Worm (Caenorhabditis elegans) whole organism, early embryonic: Measurements from ENCODE around the gene sto-5.
A peak's percentile ranks its signal among the peaks of the same experiment; 100 is the strongest.

Experiments
- B0310.2 ChIP-seq: sonication (generic microtip); optimal IDR thresholded peaks from 2 replicates; lab custom pipeline; 2016; ENCODE audit warnings: mild to moderate bottlenecking, missing genetic modification characterization, missing compliant biosample characterization
- F13C5.2 ChIP-seq: sonication (generic microtip); optimal IDR thresholded peaks from 2 replicates; lab custom pipeline; 2017; ENCODE audit warnings: mild to moderate bottlenecking, missing genetic modification characterization, inconsistent platforms, missing compliant biosample characterization
- aly-1 ChIP-seq: sonication (generic microtip); optimal IDR thresholded peaks from 2 replicates; lab custom pipeline; 2016; ENCODE audit warnings: missing genetic modification characterization, missing compliant biosample characterization
- ama-1 ChIP-seq: fragments of 150-350 bp; optimal IDR thresholded peaks from 2 replicates; lab custom pipeline; 2014
- ceh-13 ChIP-seq: fragments of 200-800 bp; sonication (Bioruptor generic); optimal IDR thresholded peaks from 2 replicates; lab custom pipeline; 2018; ENCODE audit warnings: mild to moderate bottlenecking, missing genetic modification characterization, missing compliant biosample characterization
- ceh-36 ChIP-seq: sonication (generic microtip); optimal IDR thresholded peaks from 2 replicates; lab custom pipeline; 2016; ENCODE audit warnings: missing genetic modification characterization, inconsistent platforms, missing compliant biosample characterization
- ets-7 ChIP-seq: sonication (generic microtip); optimal IDR thresholded peaks from 2 replicates; lab custom pipeline; 2016; ENCODE audit warnings: missing genotype, missing genetic modification characterization, missing compliant biosample characterization
- flt-1 ChIP-seq: fragments of 200-800 bp; sonication (Bioruptor generic); IDR thresholded peaks from 2 replicates; pipeline ENCODE4 v1.3.6; 2022; ENCODE audit warnings: missing genetic modification characterization, missing compliant biosample characterization
- hmbx-1 ChIP-seq: sonication (generic microtip); optimal IDR thresholded peaks from 2 replicates; lab custom pipeline; 2016; ENCODE audit warnings: mild to moderate bottlenecking, missing genetic modification characterization, missing compliant biosample characterization
- hmg-4 ChIP-seq: fragments of 200-800 bp; sonication (Bioruptor generic); optimal IDR thresholded peaks from 2 replicates; lab custom pipeline; 2018; ENCODE audit warnings: mild to moderate bottlenecking, missing genetic modification characterization, missing compliant biosample characterization
- hnd-1 ChIP-seq: sonication (generic microtip); optimal IDR thresholded peaks from 2 replicates; lab custom pipeline; 2016; ENCODE audit warnings: missing genetic modification characterization, missing compliant biosample characterization
- pes-1 ChIP-seq: fragments of 200-800 bp; sonication (Bioruptor generic); IDR thresholded peaks from 2 replicates; pipeline ENCODE4 v1.3.6; 2022; ENCODE audit warnings: missing genetic modification reagents, missing genetic modification characterization, missing compliant biosample characterization
- scrt-1 ChIP-seq: fragments of 200-800 bp; sonication (Bioruptor generic); IDR thresholded peaks from 2 replicates; pipeline ENCODE4 v1.3.6; 2022; ENCODE audit warnings: missing genetic modification characterization, missing compliant biosample characterization
- sea-1 ChIP-seq: fragments of 200-800 bp; sonication (Bioruptor generic); conservative IDR thresholded peaks from 2 replicates; pipeline ENCODE4 v1.3.6; 2022; ENCODE audit warnings: missing genetic modification characterization, missing compliant biosample characterization
- tbx-11 ChIP-seq: fragments of 200-800 bp; sonication (Bioruptor generic); IDR thresholded peaks from 2 replicates; pipeline ENCODE4 v1.3.6; 2022; ENCODE audit warnings: missing genetic modification characterization, missing compliant biosample characterization
- tbx-37 ChIP-seq: fragments of 200-800 bp; sonication (Bioruptor generic); conservative IDR thresholded peaks from 2 replicates; pipeline ENCODE4 v1.3.6; 2022; ENCODE audit warnings: missing genetic modification reagents, missing genetic modification characterization, missing compliant biosample characterization
- tra-4 ChIP-seq: sonication (generic microtip); optimal IDR thresholded peaks from 2 replicates; lab custom pipeline; 2017; ENCODE audit warnings: missing genetic modification characterization, missing compliant biosample characterization

The sto-5 gene

DNA sequence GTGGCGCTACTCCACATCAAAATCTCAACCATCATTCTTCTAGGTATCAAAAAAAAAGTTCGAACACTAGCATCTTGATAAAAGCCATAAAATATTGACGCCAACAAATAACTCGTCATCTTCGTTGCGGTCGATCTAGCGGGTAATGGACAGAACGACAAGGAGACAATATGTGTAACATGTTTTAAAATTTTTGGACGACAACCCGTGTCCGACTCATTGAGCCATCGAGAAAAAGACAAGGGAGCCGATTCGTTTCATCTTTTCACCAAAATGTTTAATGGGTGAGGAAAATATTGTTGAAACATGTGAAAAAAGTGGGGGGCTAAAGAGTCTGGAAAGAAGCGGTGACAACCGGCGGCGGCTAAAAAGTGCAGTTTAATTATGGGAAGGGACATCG is 3.7 kb downstream of the sto-5 start:
- no peak for TF ChIP-seq hmg-4
- TF ChIP-seq tra-4, result no peak
- TF ChIP-seq scrt-1 (GFP tag; lab: Robert Waterston, UW), result no peak
- TF ChIP-seq ets-7 (tag; lab: Kevin White, UChicago), result no peak
- no peak for TF ChIP-seq hnd-1
- no peak for TF ChIP-seq hmbx-1
- no peak for TF ChIP-seq B0310.2
- no peak for TF ChIP-seq ama-1
- no peak for TF ChIP-seq sea-1
- no peak for TF ChIP-seq F13C5.2 (tag; lab: Kevin White, UChicago)
- TF ChIP-seq ceh-13 (GFP tag; lab: Kevin White, UChicago), result no peak
- no peak for TF ChIP-seq pes-1
- TF ChIP-seq tbx-11 (GFP tag; lab: Robert Waterston, UW), result no peak
- TF ChIP-seq aly-1 (tag; lab: Kevin White, UChicago), result no peak
- TF ChIP-seq tbx-37 (GFP tag; lab: Robert Waterston, UW), result no peak
- no peak for TF ChIP-seq flt-1 (GFP tag; lab: Robert Waterston, UW)
- TF ChIP-seq ceh-36, result no peak

DNA sequence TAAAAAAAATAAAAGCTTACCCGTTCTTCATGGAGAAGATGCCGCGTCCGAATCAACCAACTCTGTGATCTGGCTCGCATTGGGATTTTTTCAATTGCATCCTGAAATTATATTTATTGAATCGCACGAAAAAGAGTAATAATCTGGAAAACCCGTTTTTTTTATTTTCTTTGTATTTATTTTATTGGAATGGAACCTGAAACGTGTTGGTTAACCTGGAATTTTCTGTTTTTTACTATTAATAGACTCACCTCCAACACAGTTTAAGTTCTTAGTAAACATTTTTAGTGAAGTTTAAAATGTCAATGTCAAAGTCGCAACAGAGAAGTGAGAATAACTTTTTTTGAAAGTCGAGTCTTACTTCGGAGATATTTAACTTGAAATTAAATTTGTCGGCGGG is 7.0 kb downstream of the sto-5 start:
- TF ChIP-seq flt-1 (GFP tag; lab: Robert Waterston, UW), result no peak
- no peak for TF ChIP-seq hnd-1
- TF ChIP-seq aly-1 (tag; lab: Kevin White, UChicago), result no peak

DNA sequence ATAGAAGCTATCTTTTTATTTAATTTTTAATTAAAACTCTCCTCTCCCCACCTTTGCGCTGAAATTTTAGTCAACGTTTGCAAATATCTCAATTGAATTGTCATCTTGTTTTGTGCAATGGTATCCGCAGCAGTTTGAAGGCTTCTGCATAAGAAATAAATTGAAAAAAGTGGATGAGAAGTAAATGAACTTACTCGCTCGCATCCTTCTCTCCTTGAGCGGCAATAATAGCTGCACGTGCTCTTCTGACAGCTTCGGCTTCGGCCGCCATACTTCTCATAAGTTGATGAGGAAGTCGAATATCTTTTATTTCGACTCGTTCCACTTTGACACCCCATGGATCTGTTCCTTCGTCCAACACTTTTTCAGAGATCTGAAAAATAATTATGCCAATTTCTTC is 8.4 kb downstream of the sto-5 start:
- TF ChIP-seq flt-1 (GFP tag; lab: Robert Waterston, UW) (no peak), B0310.2 (no peak), tra-4 (no peak), ceh-36 (no peak), tbx-11 (GFP tag; lab: Robert Waterston, UW) (no peak), hmg-4 (no peak), hnd-1 (no peak), pes-1 (no peak), ceh-13 (GFP tag; lab: Kevin White, UChicago) (no peak), tbx-37 (GFP tag; lab: Robert Waterston, UW) (no peak), ama-1 (no peak), sea-1 (no peak), aly-1 (tag; lab: Kevin White, UChicago) (no peak), F13C5.2 (tag; lab: Kevin White, UChicago) (no peak)

DNA sequence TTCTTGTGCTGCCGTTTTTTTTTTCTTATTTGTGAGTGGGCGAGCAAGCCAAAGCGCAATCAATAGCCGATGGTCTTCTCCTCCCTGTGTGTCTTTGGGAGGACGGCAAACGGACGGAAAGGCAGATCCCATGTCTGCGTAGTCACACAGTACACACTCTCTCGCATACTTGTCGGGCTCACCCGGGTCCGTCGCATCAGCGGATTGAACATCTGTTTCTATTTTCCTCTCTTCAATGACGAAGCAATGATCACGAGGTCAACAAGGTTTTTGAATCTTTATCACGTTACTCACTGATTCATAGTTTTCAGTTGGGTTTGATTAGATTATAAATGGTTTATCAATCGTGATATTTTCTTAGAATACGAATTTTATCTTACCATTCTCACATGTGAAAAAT is 9.8 kb downstream of the sto-5 start:
- TF ChIP-seq hmg-4 (peak; percentile 44), ceh-36 (no peak)

DNA sequence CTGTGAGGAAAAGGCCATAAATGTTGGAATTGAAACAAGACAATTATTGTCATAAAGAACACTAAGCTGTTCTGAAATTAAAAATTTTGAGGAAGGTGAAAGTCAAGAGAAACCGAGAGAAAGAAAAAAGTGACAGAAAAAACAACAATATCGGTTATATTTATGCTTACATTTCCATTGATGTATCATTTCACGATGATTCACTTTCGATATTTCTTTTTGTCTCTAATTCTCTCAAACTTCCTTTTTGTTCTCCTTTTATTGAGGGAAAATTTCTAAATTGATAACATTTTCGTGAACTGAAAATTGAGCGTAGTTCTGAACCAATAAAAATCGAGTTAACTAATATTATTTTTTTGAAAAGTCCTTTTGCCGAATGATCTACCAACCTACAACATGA is 10.3 kb downstream of the sto-5 start:
- TF ChIP-seq flt-1 (GFP tag; lab: Robert Waterston, UW) (no peak), ceh-13 (GFP tag; lab: Kevin White, UChicago) (no peak), tra-4 (no peak), ets-7 (tag; lab: Kevin White, UChicago) (no peak), sea-1 (no peak), hmg-4 (no peak), pes-1 (no peak), tbx-37 (GFP tag; lab: Robert Waterston, UW) (no peak), ceh-36 (no peak), tbx-11 (GFP tag; lab: Robert Waterston, UW) (no peak)

DNA sequence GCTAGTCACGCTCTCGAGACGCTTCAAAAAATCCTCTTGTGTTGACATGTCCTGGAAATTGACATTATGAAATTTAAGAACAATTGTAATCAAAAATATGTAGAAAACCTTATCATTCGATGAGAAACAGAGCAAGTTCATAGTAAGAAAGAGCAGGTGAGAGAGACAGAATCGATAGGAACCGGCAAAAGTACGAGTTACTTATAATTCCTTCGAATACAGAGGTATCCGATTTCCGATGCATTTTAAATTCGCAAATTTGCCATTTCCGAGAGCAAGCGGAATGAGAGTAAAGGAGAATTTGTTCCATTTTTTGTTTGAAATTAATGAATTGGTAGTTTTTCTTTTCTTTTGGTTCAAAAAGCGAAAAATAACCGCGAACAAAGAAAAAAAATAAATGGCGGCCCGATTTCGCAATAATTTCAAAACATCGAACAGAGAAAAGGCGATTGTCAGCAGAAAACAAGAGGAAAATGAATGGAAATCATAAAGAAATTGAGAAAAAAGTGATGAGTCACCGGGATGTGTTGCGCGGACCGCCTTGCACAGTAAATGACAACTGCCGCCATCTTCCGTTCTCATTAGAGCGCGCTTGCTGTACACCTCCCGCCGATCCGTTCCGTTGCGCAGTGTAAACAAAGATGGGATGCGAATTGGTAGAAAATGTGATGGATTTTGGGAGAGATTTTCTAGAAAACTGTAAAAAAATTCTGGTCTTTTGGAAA is 11.5 kb downstream of the sto-5 start, which contains the start of gene cas-1:
TSS of gene cas-1 (minus strand) at position 51 of the 725 bp plus-strand sequence.
- TF ChIP-seq pes-1 (no peak), tbx-37 (GFP tag; lab: Robert Waterston, UW) (0 out of 2 replicates have a peak, but pooled peaks have one; percentile 9), hmbx-1 (no peak), sea-1 (no peak), ama-1 (no peak), ceh-36 (no peak), hnd-1 (no peak), ets-7 (tag; lab: Kevin White, UChicago) (peak; percentile 88), scrt-1 (GFP tag; lab: Robert Waterston, UW) (no peak), tbx-11 (GFP tag; lab: Robert Waterston, UW) (no peak)

DNA sequence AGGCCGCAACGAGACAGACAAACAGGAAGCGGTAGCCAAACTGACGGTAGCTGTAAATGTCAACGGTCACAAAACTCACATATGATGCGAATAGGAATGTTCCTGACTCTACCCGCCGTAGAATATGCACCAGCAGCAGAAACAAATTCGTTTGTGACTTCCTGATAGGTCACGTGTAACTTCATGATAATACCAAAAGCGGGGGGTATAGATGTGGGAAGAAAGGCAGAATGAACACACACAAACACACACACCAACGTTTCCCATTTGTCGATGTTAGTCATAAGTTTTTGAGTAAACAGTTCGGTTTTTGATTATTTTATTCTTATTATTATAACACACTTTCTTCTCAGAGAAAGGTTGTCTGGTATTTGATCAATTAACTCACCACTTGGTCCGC is 12.1 kb downstream of the sto-5 start:
- TF ChIP-seq ama-1 (no peak), B0310.2 (no peak), sea-1 (no peak), flt-1 (GFP tag; lab: Robert Waterston, UW) (no peak), tbx-37 (GFP tag; lab: Robert Waterston, UW) (no peak), tra-4 (no peak), ceh-13 (GFP tag; lab: Kevin White, UChicago) (no peak), tbx-11 (GFP tag; lab: Robert Waterston, UW) (no peak), scrt-1 (GFP tag; lab: Robert Waterston, UW) (no peak), aly-1 (tag; lab: Kevin White, UChicago) (no peak), ceh-36 (no peak), pes-1 (no peak), hnd-1 (no peak), hmbx-1 (no peak)

DNA sequence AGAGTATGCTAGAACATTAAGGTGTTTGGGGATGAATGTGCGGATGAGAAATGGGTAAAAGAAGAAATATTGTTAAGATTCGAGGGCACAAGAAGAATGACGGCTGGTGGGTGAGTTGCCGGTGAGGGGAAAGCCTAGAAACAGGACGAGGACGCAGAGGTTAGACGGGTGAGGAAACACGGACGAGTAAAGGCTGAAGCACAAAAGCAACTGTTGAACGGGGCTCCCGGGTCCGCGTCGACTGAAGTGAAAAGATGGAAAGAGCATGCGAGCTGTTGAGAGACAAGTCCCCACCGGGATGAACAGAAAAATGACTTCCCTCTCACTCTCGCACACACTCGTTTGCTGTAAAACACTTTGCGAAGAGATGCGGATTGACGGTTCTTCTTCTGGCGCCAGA is 13.3 kb downstream of the sto-5 start:
- TF ChIP-seq scrt-1 (GFP tag; lab: Robert Waterston, UW) (no peak), flt-1 (GFP tag; lab: Robert Waterston, UW) (no peak), tbx-37 (GFP tag; lab: Robert Waterston, UW) (no peak), hnd-1 (no peak), tbx-11 (GFP tag; lab: Robert Waterston, UW) (no peak), tra-4 (no peak), ets-7 (tag; lab: Kevin White, UChicago) (no peak), F13C5.2 (tag; lab: Kevin White, UChicago) (no peak), hmbx-1 (no peak), pes-1 (no peak), hmg-4 (no peak), sea-1 (no peak), ceh-13 (GFP tag; lab: Kevin White, UChicago) (no peak), ceh-36 (no peak)
